Fruit fly (Drosophila melanogaster): Measurements from ENCODE around the gene comm3.

comm3 gene

DNA sequence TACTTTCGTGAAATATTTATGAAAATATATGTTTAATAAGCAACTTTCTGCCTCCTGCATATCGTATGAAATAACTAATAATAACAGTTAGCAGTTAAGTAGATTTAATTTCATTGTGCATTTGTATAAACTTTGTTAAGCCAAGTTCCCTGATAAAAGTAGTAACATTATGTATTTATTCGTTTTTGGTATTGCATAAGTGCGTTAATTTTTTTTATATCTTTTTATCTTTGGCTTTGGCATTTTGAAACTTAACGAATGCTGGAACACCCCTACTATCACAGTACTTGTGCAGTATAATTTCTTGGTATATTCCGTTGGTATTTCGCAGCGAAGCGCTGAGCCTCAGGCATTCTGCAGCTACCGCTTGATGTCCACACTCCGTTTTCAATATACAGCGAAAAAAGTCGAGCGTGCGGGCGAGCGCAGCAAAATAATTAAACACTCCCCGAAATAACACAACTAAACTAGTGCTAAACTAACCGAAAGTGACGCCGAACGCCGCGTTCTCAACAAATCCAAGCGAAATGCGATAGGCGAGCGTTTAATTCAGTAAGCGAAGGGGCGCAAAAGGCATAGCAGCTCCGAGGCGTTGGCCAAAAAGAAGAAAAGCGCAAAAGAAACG lies 58.9 kb downstream of the comm3 start, which contains the start of gene RhoGAP71E (continued):
- TF ChIP-seq CG8924 (tag; optimal IDR thresholded peaks at IDR 0.05), result peak; percentile 74
- no peak; the same call in 2 of the 3 replicates for TF ChIP-seq tgo (GFP tag; IDR thresholded peaks at IDR 0.05)
- TF ChIP-seq CoRest (tag; optimal IDR thresholded peaks at IDR 0.05), result peak; percentile 48
- peak; percentile 44 for TF ChIP-seq CG17359 (tag; optimal IDR thresholded peaks at IDR 0.05)
- peak; percentile 49 for TF ChIP-seq CG3847 (GFP tag; IDR thresholded peaks at IDR 0.05)
- peak; percentile 11 for TF ChIP-seq Dp (GFP tag; optimal IDR thresholded peaks at IDR 0.05)
- TF ChIP-seq CG1233 (GFP tag; optimal IDR thresholded peaks at IDR 0.05), result peak; percentile 8
- peak; percentile 58 for TF ChIP-seq nom (GFP tag; optimal IDR thresholded peaks at IDR 0.05)
- no peak for TF ChIP-seq Sry-δ (GFP tag; optimal IDR thresholded peaks at IDR 0.05)
- peak; percentile 7 for TF ChIP-seq CG18476 (GFP tag; optimal IDR thresholded peaks at IDR 0.05)
- peak; percentile 60 for TF ChIP-seq CG13424 (tag; optimal IDR thresholded peaks at IDR 0.05)
- peak; percentile 62; the same call in 1 of the 3 replicates for TF ChIP-seq Dbx (GFP tag; IDR thresholded peaks at IDR 0.05)
- TF ChIP-seq Usf (GFP tag; optimal IDR thresholded peaks at IDR 0.05), result no peak
- peak; percentile 34 for TF ChIP-seq oc (tag; optimal IDR thresholded peaks at IDR 0.05)
- TF ChIP-seq CG5245 (GFP tag; optimal IDR thresholded peaks at IDR 0.05), result no peak
- TF ChIP-seq chm (GFP tag; IDR thresholded peaks at IDR 0.05), result peak; percentile 89
- no peak for TF ChIP-seq D (optimal IDR thresholded peaks at IDR 0.05)
- peak; percentile 40 for TF ChIP-seq D (GFP tag; optimal IDR thresholded peaks at IDR 0.05)
- TF ChIP-seq CG2678 (tag; optimal IDR thresholded peaks at IDR 0.05), result peak; percentile 73
- peak; percentile 67 for TF ChIP-seq Sox100B (GFP tag; optimal IDR thresholded peaks at IDR 0.05)
- no peak for TF ChIP-seq klu (GFP tag; IDR thresholded peaks at IDR 0.05)
- TF ChIP-seq pzg (GFP tag; optimal IDR thresholded peaks at IDR 0.05), result peak; percentile 91
- peak; percentile 49 for TF ChIP-seq dmrt99B (tag; optimal IDR thresholded peaks at IDR 0.05)
- peak; percentile 47; the same call in 1 of the 2 replicates for TF ChIP-seq CG14014 (GFP tag; IDR thresholded peaks at IDR 0.05)
- TF ChIP-seq CG10267 (tag; optimal IDR thresholded peaks at IDR 0.05), result peak; percentile 46
- no peak for TF ChIP-seq Doc3 (GFP tag; IDR thresholded peaks at IDR 0.05; ENCODE audit: partially characterized antibody)
- no peak for TF ChIP-seq CG8290 (GFP tag; optimal IDR thresholded peaks at IDR 0.05)
- peak in 1 of 2 experiments; percentile 85 for TF ChIP-seq CG8290 (tag; optimal IDR thresholded peaks at IDR 0.05)
- peak; percentile 27 for TF ChIP-seq Ets65A (GFP tag)
- peak; percentile 10 for TF ChIP-seq CG6765 (GFP tag; optimal IDR thresholded peaks at IDR 0.05)
- no peak for TF ChIP-seq ase (GFP tag; IDR thresholded peaks at IDR 0.05)
- peak; percentile 8 for TF ChIP-seq B-H2 (GFP tag; optimal IDR thresholded peaks at IDR 0.05)
- no peak for TF ChIP-seq mld (GFP tag; IDR thresholded peaks at IDR 0.05; ENCODE audit: partially characterized antibody)
- peak; percentile 30 for TF ChIP-seq tin (GFP tag; optimal IDR thresholded peaks at IDR 0.05)
- no peak for TF ChIP-seq CG8388 (GFP tag; optimal IDR thresholded peaks at IDR 0.05)
- TF ChIP-seq gro (GFP tag; optimal IDR thresholded peaks at IDR 0.05), result peak; percentile 22
- TF ChIP-seq Poxn (GFP tag; IDR thresholded peaks at IDR 0.05), result no peak
- peak; percentile 59 for TF ChIP-seq CG13894 (tag; optimal IDR thresholded peaks at IDR 0.05)
- TF ChIP-seq pan (optimal IDR thresholded peaks at IDR 0.05), result no peak
- TF ChIP-seq pan (GFP tag; optimal IDR thresholded peaks at IDR 0.05 in 1 of 2, IDR thresholded peaks at IDR 0.05 in 1 of 2), result peak in 1 of 2 experiments; percentile 53
- no peak for TF ChIP-seq Lpt (GFP tag; optimal IDR thresholded peaks at IDR 0.05)
- TF ChIP-seq CG4360 (GFP tag; IDR thresholded peaks at IDR 0.05), result peak; percentile 44; the same call in 1 of the 2 replicates
- peak; percentile 31; the same call in 1 of the 2 replicates for TF ChIP-seq bbx (GFP tag; IDR thresholded peaks at IDR 0.05; ENCODE audit: partially characterized antibody)
- peak; percentile 50 for TF ChIP-seq YL-1 (GFP tag; optimal IDR thresholded peaks at IDR 0.05)
- TF ChIP-seq Optix (GFP tag; IDR thresholded peaks at IDR 0.05), result no peak
- TF ChIP-seq Hr78 (GFP tag; optimal IDR thresholded peaks at IDR 0.05), result no peak
- TF ChIP-seq CG1603 (tag; optimal IDR thresholded peaks at IDR 0.05), result peak; percentile 57
- no peak for TF ChIP-seq chn (GFP tag; optimal IDR thresholded peaks at IDR 0.05)
- no peak for TF ChIP-seq CG43689 (GFP tag; IDR thresholded peaks at IDR 0.05)
- 0 out of 3 replicates have a peak, but pooled peaks have one; percentile 54 for TF ChIP-seq CG11456 (GFP tag; IDR thresholded peaks at IDR 0.05)
